Worm (Caenorhabditis elegans): ENCODE data around the gene arrd-2.

- TF ChIP-seq hlh-13 (GFP tag; optimal IDR thresholded peaks at IDR 0.05): no peak
- TF ChIP-seq fax-1 (tag; optimal IDR thresholded peaks at IDR 0.05): no peak
Measured at ce11 chrII:9433609-9434008, 26.0 kb downstream of the arrd-2 start, which contains the start of gene kin-15.
